Worm (Caenorhabditis elegans): Measurements from ENCODE around the gene his-16.
"Not testable (repeated sequence)": the region's sequence is repeated elsewhere in the genome, so short reads cannot be mapped to it uniquely, and the experiment has no call there.

The his-16 gene

ce11 chrII:13818043-13818442 is at the start of gene his-16:
his-16 (minus strand) TSS chrII:13818143.
- TF ChIP-seq med-1 (GFP tag; optimal IDR thresholded peaks at IDR 0.05; ENCODE audit: insufficient read depth); cog-1 (tag; optimal IDR thresholded peaks at IDR 0.05); ztf-29 (GFP tag; IDR thresholded peaks at IDR 0.05): not testable (repeated sequence)

ce11 chrII:13862453-13862852 is 44.5 kb upstream of the his-16 start:
- no peak for TF ChIP-seq ztf-23 (GFP tag; IDR thresholded peaks at IDR 0.05)
- TF ChIP-seq cog-1 (tag; optimal IDR thresholded peaks at IDR 0.05), result no peak
- no peak for TF ChIP-seq flt-1 (GFP tag; IDR thresholded peaks at IDR 0.05)
- no peak for TF ChIP-seq ref-1 (GFP tag; conservative IDR thresholded peaks at IDR 0.05)
- TF ChIP-seq ztf-29 (GFP tag; IDR thresholded peaks at IDR 0.05), result no peak
- no peak for TF ChIP-seq tab-1 (GFP tag; IDR thresholded peaks at IDR 0.05)
- TF ChIP-seq med-1 (GFP tag; optimal IDR thresholded peaks at IDR 0.05; ENCODE audit: insufficient read depth), result no peak
- TF ChIP-seq klf-2 (GFP tag; conservative IDR thresholded peaks at IDR 0.05), result no peak
- TF ChIP-seq T22C8.4 (GFP tag; IDR thresholded peaks at IDR 0.05), result no peak

ce11 chrII:13860900-13861299 is 43.0 kb upstream of the his-16 start:
- TF ChIP-seq ref-1 (GFP tag; conservative IDR thresholded peaks at IDR 0.05) (no peak), tab-1 (GFP tag; IDR thresholded peaks at IDR 0.05) (no peak), T22C8.4 (GFP tag; IDR thresholded peaks at IDR 0.05) (no peak), klf-2 (GFP tag; conservative IDR thresholded peaks at IDR 0.05) (no peak), ztf-29 (GFP tag; IDR thresholded peaks at IDR 0.05) (no peak), cog-1 (tag; optimal IDR thresholded peaks at IDR 0.05) (no peak), flt-1 (GFP tag; IDR thresholded peaks at IDR 0.05) (no peak), med-1 (GFP tag; optimal IDR thresholded peaks at IDR 0.05; ENCODE audit: insufficient read depth) (no peak), ztf-23 (GFP tag; IDR thresholded peaks at IDR 0.05) (no peak)

ce11 chrII:13859847-13860246 is 41.9 kb upstream of the his-16 start:
- TF ChIP-seq klf-2 (GFP tag; conservative IDR thresholded peaks at IDR 0.05), result no peak
- TF ChIP-seq ztf-29 (GFP tag; IDR thresholded peaks at IDR 0.05), result no peak
- TF ChIP-seq ztf-23 (GFP tag; IDR thresholded peaks at IDR 0.05), result no peak
- no peak for TF ChIP-seq med-1 (GFP tag; optimal IDR thresholded peaks at IDR 0.05; ENCODE audit: insufficient read depth)
- TF ChIP-seq cog-1 (tag; optimal IDR thresholded peaks at IDR 0.05), result no peak
- no peak for TF ChIP-seq flt-1 (GFP tag; IDR thresholded peaks at IDR 0.05)
- no peak for TF ChIP-seq ref-1 (GFP tag; conservative IDR thresholded peaks at IDR 0.05)
- no peak for TF ChIP-seq tab-1 (GFP tag; IDR thresholded peaks at IDR 0.05)
- no peak for TF ChIP-seq T22C8.4 (GFP tag; IDR thresholded peaks at IDR 0.05)

- no peak for TF ChIP-seq tab-1 (GFP tag; IDR thresholded peaks at IDR 0.05)
- no peak for TF ChIP-seq T22C8.4 (GFP tag; IDR thresholded peaks at IDR 0.05)
- no peak for TF ChIP-seq cog-1 (tag; optimal IDR thresholded peaks at IDR 0.05)
- TF ChIP-seq med-1 (GFP tag; optimal IDR thresholded peaks at IDR 0.05; ENCODE audit: insufficient read depth), result no peak
- TF ChIP-seq flt-1 (GFP tag; IDR thresholded peaks at IDR 0.05), result no peak
- no peak for TF ChIP-seq ref-1 (GFP tag; conservative IDR thresholded peaks at IDR 0.05)
Observed at ce11 chrII:13858352-13858751, 40.4 kb upstream of the his-16 start.

ce11 chrII:13855352-13855751 is 37.4 kb upstream of the his-16 start:
- TF ChIP-seq ref-1 (GFP tag; conservative IDR thresholded peaks at IDR 0.05) (no peak), flt-1 (GFP tag; IDR thresholded peaks at IDR 0.05) (no peak), ztf-23 (GFP tag; IDR thresholded peaks at IDR 0.05) (no peak), ztf-29 (GFP tag; IDR thresholded peaks at IDR 0.05) (no peak), cog-1 (tag; optimal IDR thresholded peaks at IDR 0.05) (no peak), klf-2 (GFP tag; conservative IDR thresholded peaks at IDR 0.05) (no peak), tab-1 (GFP tag; IDR thresholded peaks at IDR 0.05) (no peak), T22C8.4 (GFP tag; IDR thresholded peaks at IDR 0.05) (no peak), med-1 (GFP tag; optimal IDR thresholded peaks at IDR 0.05; ENCODE audit: insufficient read depth) (no peak)

ce11 chrII:13852004-13852403 is 34.1 kb upstream of the his-16 start, which contains the start of gene F08G2.8:
F08G2.8 (plus strand) TSS chrII:13852304.
- no peak for TF ChIP-seq ztf-23 (GFP tag; IDR thresholded peaks at IDR 0.05)

- TF ChIP-seq med-1 (GFP tag; optimal IDR thresholded peaks at IDR 0.05; ENCODE audit: insufficient read depth) (no peak), ztf-29 (GFP tag; IDR thresholded peaks at IDR 0.05) (no peak), T22C8.4 (GFP tag; IDR thresholded peaks at IDR 0.05) (no peak), flt-1 (GFP tag; IDR thresholded peaks at IDR 0.05) (no peak), tab-1 (GFP tag; IDR thresholded peaks at IDR 0.05) (no peak), ref-1 (GFP tag; conservative IDR thresholded peaks at IDR 0.05) (no peak), ztf-23 (GFP tag; IDR thresholded peaks at IDR 0.05) (0 out of 2 replicates have a peak, but pooled peaks have one; percentile 57), cog-1 (tag; optimal IDR thresholded peaks at IDR 0.05) (peak; percentile 0), klf-2 (GFP tag; conservative IDR thresholded peaks at IDR 0.05) (no peak)
Observed at ce11 chrII:13847366-13847765, 29.4 kb upstream of the his-16 start.

ce11 chrII:13846018-13846417 is 28.1 kb upstream of the his-16 start:
- TF ChIP-seq med-1 (GFP tag; optimal IDR thresholded peaks at IDR 0.05; ENCODE audit: insufficient read depth) (no peak), cog-1 (tag; optimal IDR thresholded peaks at IDR 0.05) (no peak), ref-1 (GFP tag; conservative IDR thresholded peaks at IDR 0.05) (no peak), klf-2 (GFP tag; conservative IDR thresholded peaks at IDR 0.05) (no peak), ztf-29 (GFP tag; IDR thresholded peaks at IDR 0.05) (no peak), T22C8.4 (GFP tag; IDR thresholded peaks at IDR 0.05) (no peak), flt-1 (GFP tag; IDR thresholded peaks at IDR 0.05) (no peak), tab-1 (GFP tag; IDR thresholded peaks at IDR 0.05) (no peak), ztf-23 (GFP tag; IDR thresholded peaks at IDR 0.05) (no peak)

- TF ChIP-seq ztf-23 (GFP tag; IDR thresholded peaks at IDR 0.05) (no peak), klf-2 (GFP tag; conservative IDR thresholded peaks at IDR 0.05) (no peak), ztf-29 (GFP tag; IDR thresholded peaks at IDR 0.05) (no peak), T22C8.4 (GFP tag; IDR thresholded peaks at IDR 0.05) (no peak), tab-1 (GFP tag; IDR thresholded peaks at IDR 0.05) (no peak), cog-1 (tag; optimal IDR thresholded peaks at IDR 0.05) (no peak), ref-1 (GFP tag; conservative IDR thresholded peaks at IDR 0.05) (no peak), med-1 (GFP tag; optimal IDR thresholded peaks at IDR 0.05; ENCODE audit: insufficient read depth) (no peak)
Observed at ce11 chrII:13842340-13842739, 24.4 kb upstream of the his-16 start.

Data from whole organism, midembryonic.